Fruit fly (Drosophila melanogaster) whole organism, prepupa: ENCODE data around the gene Pex7.

ENCODE experiments used
- Blimp-1 ChIP-seq: fragments of 200-800 bp; sonication (Bioruptor generic); optimal IDR thresholded peaks from 3 replicates; lab custom pipeline; 2017; ENCODE audit warnings: missing biosample characterization, missing genetic modification characterization, mild to moderate bottlenecking, moderate library complexity, missing genetic modification reagents
- CG10669 ChIP-seq: fragments of 200-800 bp; sonication (Bioruptor generic); optimal IDR thresholded peaks from 3 replicates; lab custom pipeline; 2018; ENCODE audit warnings: missing biosample characterization, mild to moderate bottlenecking, missing genetic modification characterization, moderate library complexity
- CG11762 ChIP-seq: fragments of 200-800 bp; sonication (Bioruptor generic); optimal IDR thresholded peaks from 3 replicates; lab custom pipeline; 2016; ENCODE audit warnings: missing biosample characterization, missing genetic modification characterization; ENCODE audit not compliant: insufficient read depth
- CG1621 ChIP-seq: fragments of 200-800 bp; sonication (Bioruptor generic); optimal IDR thresholded peaks from 3 replicates; lab custom pipeline; 2018; ENCODE audit warnings: missing biosample characterization, mild to moderate bottlenecking, missing genetic modification characterization
- CG16779 ChIP-seq: fragments of 200-800 bp; sonication (Bioruptor generic); optimal IDR thresholded peaks from 3 replicates; lab custom pipeline; 2017; ENCODE audit warnings: missing biosample characterization, mild to moderate bottlenecking, missing genetic modification characterization
- CG32006 ChIP-seq: fragments of 200-800 bp; sonication (Bioruptor generic); optimal IDR thresholded peaks from 3 replicates; lab custom pipeline; 2017; ENCODE audit warnings: missing biosample characterization, mild to moderate bottlenecking, missing genetic modification characterization
- CG34406 ChIP-seq: fragments of 200-800 bp; sonication (Bioruptor generic); optimal IDR thresholded peaks from 3 replicates; lab custom pipeline; 2016; ENCODE audit warnings: missing biosample characterization, missing genetic modification characterization
- CG4318 ChIP-seq: fragments of 200-800 bp; sonication (Bioruptor generic); optimal IDR thresholded peaks from 3 replicates; lab custom pipeline; 2017; ENCODE audit warnings: missing biosample characterization, mild to moderate bottlenecking, missing genetic modification characterization
- CG6163 ChIP-seq: fragments of 200-800 bp; sonication (Bioruptor generic); IDR thresholded peaks from 3 replicates; pipeline ENCODE4 v1.3.6; 2022; ENCODE audit warnings: missing biosample characterization, missing genetic modification characterization
- CG6276 ChIP-seq: fragments of 200-800 bp; sonication (Bioruptor generic); optimal IDR thresholded peaks from 2 replicates; lab custom pipeline; 2017; ENCODE audit warnings: missing biosample characterization, mild to moderate bottlenecking, missing genetic modification characterization
- CG6808 ChIP-seq: fragments of 200-800 bp; sonication (Bioruptor generic); optimal IDR thresholded peaks from 3 replicates; lab custom pipeline; 2017; ENCODE audit warnings: missing biosample characterization, missing genetic modification characterization, mild to moderate bottlenecking, moderate library complexity, missing genetic modification reagents
- CG6854 ChIP-seq: fragments of 200-800 bp; sonication (Bioruptor generic); optimal IDR thresholded peaks from 2 replicates; lab custom pipeline; 2017; ENCODE audit warnings: missing biosample characterization, mild to moderate bottlenecking, missing genetic modification characterization
- CG8119 ChIP-seq: fragments of 200-800 bp; sonication (Bioruptor generic); IDR thresholded peaks from 3 replicates; pipeline ENCODE4 v1.3.6; 2022; ENCODE audit warnings: missing biosample characterization, missing genetic modification characterization
- CG8632 ChIP-seq: fragments of 200-800 bp; sonication (Bioruptor generic); optimal IDR thresholded peaks from 3 replicates; lab custom pipeline; 2016; ENCODE audit warnings: missing biosample characterization, missing genetic modification characterization
- CG9139 ChIP-seq: fragments of 200-800 bp; sonication (Bioruptor generic); optimal IDR thresholded peaks from 3 replicates; lab custom pipeline; 2017; ENCODE audit warnings: missing biosample characterization, mild to moderate bottlenecking, missing genetic modification characterization
- Eip75B ChIP-seq: fragments of 200-800 bp; sonication (Bioruptor generic); optimal IDR thresholded peaks from 3 replicates; lab custom pipeline; 2016; ENCODE audit warnings: missing biosample characterization, missing genetic modification characterization
- Eip78C ChIP-seq: fragments of 200-800 bp; sonication (Bioruptor generic); peaks from one replicate; lab custom pipeline; 2016; ENCODE audit warnings: missing biosample characterization, missing genetic modification characterization
- Eip93F ChIP-seq: fragments of 200-800 bp; sonication (Bioruptor generic); optimal IDR thresholded peaks from 2 replicates; lab custom pipeline; 2016; ENCODE audit warnings: missing biosample characterization, mild to moderate bottlenecking, missing genetic modification characterization
- Gug ChIP-seq: fragments of 200-800 bp; sonication (Bioruptor generic); IDR thresholded peaks from 2 replicates; pipeline ENCODE4 v1.3.6; 2022; ENCODE audit warnings: missing biosample characterization, missing genetic modification characterization
- Hr38 ChIP-seq: sonication (Bioruptor generic); optimal IDR thresholded peaks from 2 replicates; lab custom pipeline; 2016; ENCODE audit warnings: missing biosample characterization, missing genetic modification characterization
- Hr4 ChIP-seq: fragments of 200-800 bp; sonication (Bioruptor generic); optimal IDR thresholded peaks from 3 replicates; lab custom pipeline; 2016; ENCODE audit warnings: missing biosample characterization, missing genetic modification characterization
- Met ChIP-seq: fragments of 200-800 bp; sonication (Bioruptor generic); optimal IDR thresholded peaks from 3 replicates; lab custom pipeline; 2016; ENCODE audit warnings: missing biosample characterization, missing genetic modification characterization
- OdsH ChIP-seq: fragments of 200-800 bp; sonication (Bioruptor generic); optimal IDR thresholded peaks from 3 replicates; lab custom pipeline; 2016; ENCODE audit warnings: missing biosample characterization, missing genetic modification characterization
- Smox ChIP-seq: fragments of 200-800 bp; sonication (Bioruptor generic); optimal IDR thresholded peaks from 3 replicates; lab custom pipeline; 2016; ENCODE audit warnings: missing biosample characterization, missing genetic modification characterization
- acj6 ChIP-seq: fragments of 200-800 bp; sonication (Bioruptor generic); optimal IDR thresholded peaks from 3 replicates; lab custom pipeline; 2016; ENCODE audit warnings: missing biosample characterization, missing genetic modification characterization
- cyc ChIP-seq: fragments of 200-800 bp; sonication (Bioruptor generic); optimal IDR thresholded peaks from 3 replicates; lab custom pipeline; 2016; ENCODE audit warnings: missing biosample characterization, missing genetic modification characterization
- dac ChIP-seq: fragments of 200-800 bp; sonication (Bioruptor generic); optimal IDR thresholded peaks from 2 replicates; lab custom pipeline; 2017; ENCODE audit warnings: missing biosample characterization, mild to moderate bottlenecking, missing genetic modification characterization
- eg ChIP-seq: fragments of 200-800 bp; sonication (Bioruptor generic); IDR thresholded peaks from 3 replicates; pipeline ENCODE4 v1.3.6; 2022; ENCODE audit warnings: missing biosample characterization, missing genetic modification characterization
- fd59A ChIP-seq: fragments of 200-800 bp; sonication (Bioruptor generic); optimal IDR thresholded peaks from 2 replicates; lab custom pipeline; 2017; ENCODE audit warnings: missing biosample characterization, mild to moderate bottlenecking, missing genetic modification characterization, missing genetic modification reagents
- fd85E ChIP-seq: fragments of 200-800 bp; sonication (Bioruptor generic); optimal IDR thresholded peaks from 3 replicates; lab custom pipeline; 2016; ENCODE audit warnings: missing biosample characterization, missing genetic modification characterization
- fkh ChIP-seq: fragments of 200-800 bp; sonication (Bioruptor generic); optimal IDR thresholded peaks from 3 replicates; lab custom pipeline; 2017; ENCODE audit warnings: missing biosample characterization, mild to moderate bottlenecking, missing genetic modification characterization, moderate library complexity
- salr ChIP-seq, 2 experiments: fragments of 200-800 bp; sonication (Bioruptor generic); optimal IDR thresholded peaks; 3 replicates each; lab custom pipeline; 2016 to 2018; ENCODE audit warnings: missing biosample characterization in 2 of 2, missing genetic modification characterization in 2 of 2, mild to moderate bottlenecking in 1 of 2
- ss ChIP-seq, 2 experiments: fragments of 200-800 bp; sonication (Bioruptor generic); optimal IDR thresholded peaks; 2 replicates in 1 of 2; 3 replicates in 1 of 2; lab custom pipeline; 2017 to 2018; ENCODE audit warnings: mild to moderate bottlenecking in 2 of 2, missing biosample characterization in 2 of 2, missing genetic modification characterization in 2 of 2, moderate library complexity in 1 of 2
- svp ChIP-seq: fragments of 200-800 bp; sonication (Bioruptor generic); peaks from one replicate; lab custom pipeline; 2016; ENCODE audit warnings: missing biosample characterization, missing genetic modification characterization
- topi ChIP-seq: fragments of 200-800 bp; sonication (Bioruptor generic); optimal IDR thresholded peaks from 3 replicates; lab custom pipeline; 2016; ENCODE audit warnings: missing biosample characterization, missing genetic modification characterization
- vri ChIP-seq: fragments of 200-800 bp; sonication (Bioruptor generic); optimal IDR thresholded peaks from 3 replicates; lab custom pipeline; 2016; ENCODE audit warnings: missing biosample characterization, mild to moderate bottlenecking, missing genetic modification characterization

Pex7 gene

DNA sequence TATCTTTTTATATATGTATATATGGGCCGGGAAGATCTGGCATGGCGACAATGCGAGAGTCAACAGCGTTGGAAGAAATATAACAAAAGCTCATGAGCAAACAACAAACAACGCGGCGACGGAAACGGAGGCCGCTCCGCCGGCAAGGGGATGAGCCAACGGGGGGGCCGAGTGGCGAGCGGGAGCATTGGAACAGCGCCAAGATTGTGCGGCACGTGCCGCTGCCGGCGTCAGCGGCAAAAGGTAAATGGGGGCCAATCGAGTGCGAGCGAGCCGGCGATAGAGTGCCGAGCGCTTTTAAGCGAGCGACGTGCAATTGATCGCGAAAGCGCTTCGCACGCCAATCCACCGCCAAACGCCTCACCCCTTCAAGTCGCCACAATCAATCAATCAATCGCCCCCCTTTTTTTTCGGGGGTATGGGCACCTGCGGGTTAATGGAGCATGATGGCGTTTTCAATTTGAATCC, 49.6 kb downstream of the Pex7 start (continued):
- TF ChIP-seq Blimp-1 (GFP tag; lab: Kevin White, UChicago) = peak; percentile 6
- no peak for TF ChIP-seq salr (GFP tag; optimal IDR thresholded peaks at IDR 0.05; lab: Kevin White, UChicago)
- TF ChIP-seq CG8632 (GFP tag; lab: Kevin White, UChicago) = peak; percentile 33
- TF ChIP-seq Smox (GFP tag; lab: Kevin White, UChicago) = no peak
- TF ChIP-seq Met (GFP tag; lab: Kevin White, UChicago) = peak; percentile 77
- TF ChIP-seq dac (GFP tag; lab: Kevin White, UChicago) = no peak
- TF ChIP-seq Hr4 (GFP tag; lab: Kevin White, UChicago) = no peak
- no peak for TF ChIP-seq CG4318 (GFP tag; lab: Kevin White, UChicago)
- no peak for TF ChIP-seq OdsH
- peak; percentile 33 for TF ChIP-seq topi (GFP tag; lab: Kevin White, UChicago)
- no peak for TF ChIP-seq fd85E (GFP tag; lab: Kevin White, UChicago)
- TF ChIP-seq CG6163 = peak; percentile 67; the same call in 2 of the 3 replicates
- TF ChIP-seq, all 60 proteins: peak for 34

DNA sequence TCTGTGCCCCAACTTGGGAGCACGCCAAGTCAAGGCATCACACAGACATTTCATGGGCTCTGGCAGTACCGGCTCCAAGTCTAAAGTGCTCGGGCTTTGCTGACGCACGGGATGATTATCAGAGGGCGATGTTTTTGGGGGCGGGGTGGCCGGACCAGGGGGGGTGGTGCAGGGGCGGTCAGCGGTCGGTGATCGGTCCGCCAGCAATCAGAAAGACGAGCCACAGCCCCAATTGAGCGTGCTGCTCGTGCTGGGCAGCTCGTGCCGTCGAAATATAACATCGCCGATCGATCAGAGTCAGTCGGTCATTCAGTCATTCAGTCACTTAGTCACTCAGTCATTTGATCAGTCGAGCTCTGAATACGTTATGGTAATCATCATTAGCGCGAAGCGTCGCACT, 50.9 kb downstream of the Pex7 start:
- no peak for TF ChIP-seq Eip93F (GFP tag; lab: Kevin White, UChicago)
- TF ChIP-seq Blimp-1 (GFP tag; lab: Kevin White, UChicago) = peak; percentile 7
- TF ChIP-seq CG10669 (GFP tag; lab: Kevin White, UChicago) = peak; percentile 18
- TF ChIP-seq eg (GFP tag; lab: Robert Waterston, UW) = peak; percentile 25; the same call in 1 of the 3 replicates
- peak; percentile 30 for TF ChIP-seq CG1621 (tag; lab: Kevin White, UChicago)
- TF ChIP-seq CG16779 (tag; lab: Kevin White, UChicago) = peak; percentile 32
- TF ChIP-seq CG6808 (GFP tag; lab: Kevin White, UChicago) = peak; percentile 45
- TF ChIP-seq CG6854 (GFP tag; lab: Kevin White, UChicago) = peak; percentile 74
- TF ChIP-seq ss (GFP tag; optimal IDR thresholded peaks at IDR 0.05; lab: Kevin White, UChicago) = peak; percentile 61 to 80
- no peak for TF ChIP-seq fd85E (GFP tag; lab: Kevin White, UChicago)
- TF ChIP-seq fkh (GFP tag; lab: Kevin White, UChicago) = no peak
- peak; percentile 30 for TF ChIP-seq CG6276 (GFP tag; lab: Kevin White, UChicago)
- peak; percentile 61 for TF ChIP-seq CG9139

DNA sequence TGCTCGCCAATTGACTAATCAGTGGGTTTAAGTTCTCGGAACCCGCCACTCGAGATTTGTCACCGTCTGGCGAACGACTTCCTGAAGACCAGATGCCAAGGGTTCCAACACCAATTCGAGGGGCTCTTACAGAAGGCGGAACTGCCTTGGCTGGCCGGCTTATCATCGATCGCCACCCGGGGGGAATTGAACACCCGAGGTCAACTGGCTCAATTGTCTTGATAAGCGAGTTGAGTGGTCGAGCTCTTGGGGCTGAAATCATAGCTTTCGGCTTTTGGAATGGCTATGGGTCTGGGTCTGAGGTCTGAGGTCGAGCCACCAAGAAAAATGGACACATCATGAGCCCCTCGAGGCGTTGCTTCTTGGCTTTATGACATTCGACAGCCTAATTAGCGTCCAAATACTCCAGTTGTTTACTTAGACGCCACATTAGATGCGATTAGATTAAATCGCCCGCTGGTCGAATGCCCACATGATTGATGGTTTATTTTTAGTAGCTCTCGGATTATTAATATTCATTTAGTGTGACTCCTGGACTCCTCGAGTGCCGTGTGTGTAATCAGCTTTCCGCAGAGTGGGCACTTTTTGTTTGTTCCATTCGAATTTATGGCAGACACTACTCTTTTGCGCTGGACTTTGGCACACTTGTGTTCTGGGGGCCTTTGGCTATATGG, 51.7 kb downstream of the Pex7 start:
- TF ChIP-seq CG32006 (GFP tag; lab: Kevin White, UChicago) (peak; percentile 19), CG6854 (GFP tag; lab: Kevin White, UChicago) (no peak), Hr38 (no peak), CG34406 (no peak), CG9139 (no peak), CG8119 (GFP tag; lab: Robert Waterston, UW) (no peak), svp (GFP tag; lab: Kevin White, UChicago) (peak; percentile 99), CG6276 (GFP tag; lab: Kevin White, UChicago) (peak; percentile 0), fkh (GFP tag; lab: Kevin White, UChicago) (peak; percentile 87), CG4318 (GFP tag; lab: Kevin White, UChicago) (no peak), acj6 (GFP tag; lab: Kevin White, UChicago) (no peak), ss (GFP tag; optimal IDR thresholded peaks at IDR 0.05; lab: Kevin White, UChicago) (no peak), CG6163 (0 out of 3 replicates have a peak, but pooled peaks have one; percentile 18), CG6808 (GFP tag; lab: Kevin White, UChicago) (no peak), CG1621 (tag; lab: Kevin White, UChicago) (no peak), fd85E (GFP tag; lab: Kevin White, UChicago) (no peak)

- TF ChIP-seq Eip78C (GFP tag; lab: Kevin White, UChicago) (peak; percentile 32), vri (GFP tag; lab: Kevin White, UChicago) (peak; percentile 54), Eip75B (GFP tag; lab: Kevin White, UChicago) (no peak), svp (GFP tag; lab: Kevin White, UChicago) (peak; percentile 92), CG34406 (peak; percentile 13), OdsH (peak; percentile 2), Eip93F (GFP tag; lab: Kevin White, UChicago) (peak; percentile 29), CG16779 (tag; lab: Kevin White, UChicago) (no peak), Met (GFP tag; lab: Kevin White, UChicago) (peak; percentile 26), fkh (GFP tag; lab: Kevin White, UChicago) (peak; percentile 90), cyc (GFP tag; lab: Kevin White, UChicago) (no peak), CG6163 (peak; percentile 58; the same call in 1 of the 3 replicates), Gug (GFP tag; lab: Robert Waterston, UW) (peak; percentile 41; the same call in 1 of the 2 replicates), fd59A (GFP tag; lab: Kevin White, UChicago) (no peak), CG11762 (GFP tag; lab: Kevin White, UChicago) (no peak)
- TF ChIP-seq, all 60 proteins: peak for 10
Observed at dm6 chr3L:8699612-8700011, 52.7 kb downstream of the Pex7 start.
